Worm (Caenorhabditis elegans) whole organism, late embryonic: ENCODE results near the gene srj-38.

Source experiments
- C08G9.2 ChIP-seq: sonication (generic microtip); optimal IDR thresholded peaks from 2 replicates; lab custom pipeline; 2016; ENCODE audit warnings: mild to moderate bottlenecking, missing genetic modification characterization, moderate library complexity, missing compliant biosample characterization
- ama-1 ChIP-seq: fragments of 150-350 bp; optimal IDR thresholded peaks from 2 replicates; lab custom pipeline; 2014
- ceh-18 ChIP-seq: sonication (generic microtip); optimal IDR thresholded peaks from 2 replicates; lab custom pipeline; 2016; ENCODE audit warnings: missing genetic modification characterization, missing compliant biosample characterization
- ceh-22 ChIP-seq: sonication (generic microtip); optimal IDR thresholded peaks from 2 replicates; lab custom pipeline; 2017; ENCODE audit warnings: missing biosample characterization, missing genetic modification characterization
- ceh-9 ChIP-seq: sonication (generic microtip); optimal IDR thresholded peaks from 2 replicates; lab custom pipeline; 2016; ENCODE audit warnings: mild to moderate bottlenecking, missing genetic modification characterization, inconsistent platforms, missing compliant biosample characterization
- dmd-4 ChIP-seq: sonication (generic microtip); optimal IDR thresholded peaks from 2 replicates; lab custom pipeline; 2016; ENCODE audit warnings: borderline replicate concordance, missing genetic modification characterization, missing compliant biosample characterization
- sox-2 ChIP-seq: fragments of 200-800 bp; sonication (Bioruptor generic); IDR thresholded peaks from 2 replicates; pipeline ENCODE4 v1.3.6; 2022; ENCODE audit warnings: missing genetic modification reagents, missing genetic modification characterization, missing compliant biosample characterization
- sox-4 ChIP-seq: sonication (generic microtip); optimal IDR thresholded peaks from 2 replicates; lab custom pipeline; 2017; ENCODE audit warnings: mild to moderate bottlenecking, missing genetic modification characterization, inconsistent platforms, missing compliant biosample characterization
- tbx-2 ChIP-seq: sonication (generic microtip); optimal IDR thresholded peaks from 2 replicates; lab custom pipeline; 2016; ENCODE audit warnings: missing genetic modification characterization, missing compliant biosample characterization

- TF ChIP-seq dmd-4 (tag; lab: Kevin White, UChicago) = no peak
- TF ChIP-seq sox-4 (tag; lab: Kevin White, UChicago) = no peak
- TF ChIP-seq ceh-22 = no peak
- TF ChIP-seq ceh-18 = no peak
- no peak for TF ChIP-seq C08G9.2 (tag; lab: Kevin White, UChicago)
- no peak for TF ChIP-seq ceh-9 (tag; lab: Kevin White, UChicago)
- TF ChIP-seq sox-2 = no peak
- no peak for TF ChIP-seq ama-1
- no peak for TF ChIP-seq tbx-2 (tag; lab: Kevin White, UChicago)
These were observed 27.7 kb downstream of the srj-38 start, which contains the start of gene K09C6.2 for ce11 chrV:856549-856948.
